Fruit fly (Drosophila melanogaster) whole organism, prepupa: ENCODE results near the gene sit.

ENCODE experiments used
- Blimp-1 ChIP-seq: fragments of 200-800 bp; sonication (Bioruptor generic); optimal IDR thresholded peaks from 3 replicates; lab custom pipeline; 2017; ENCODE audit warnings: missing biosample characterization, missing genetic modification characterization, mild to moderate bottlenecking, moderate library complexity, missing genetic modification reagents
- CG10631 ChIP-seq: fragments of 200-800 bp; sonication (Bioruptor generic); optimal IDR thresholded peaks from 2 replicates; lab custom pipeline; 2016; ENCODE audit warnings: missing biosample characterization, missing genetic modification characterization
- CG10669 ChIP-seq: fragments of 200-800 bp; sonication (Bioruptor generic); optimal IDR thresholded peaks from 3 replicates; lab custom pipeline; 2018; ENCODE audit warnings: missing biosample characterization, mild to moderate bottlenecking, missing genetic modification characterization, moderate library complexity
- CG1621 ChIP-seq: fragments of 200-800 bp; sonication (Bioruptor generic); optimal IDR thresholded peaks from 3 replicates; lab custom pipeline; 2018; ENCODE audit warnings: missing biosample characterization, mild to moderate bottlenecking, missing genetic modification characterization
- CG16779 ChIP-seq: fragments of 200-800 bp; sonication (Bioruptor generic); optimal IDR thresholded peaks from 3 replicates; lab custom pipeline; 2017; ENCODE audit warnings: missing biosample characterization, mild to moderate bottlenecking, missing genetic modification characterization
- CG3032 ChIP-seq: fragments of 200-800 bp; optimal IDR thresholded peaks from 2 replicates; lab custom pipeline; 2019; ENCODE audit warnings: missing biosample characterization, mild to moderate bottlenecking, missing genetic modification characterization, moderate library complexity
- CG32006 ChIP-seq: fragments of 200-800 bp; sonication (Bioruptor generic); optimal IDR thresholded peaks from 3 replicates; lab custom pipeline; 2017; ENCODE audit warnings: missing biosample characterization, mild to moderate bottlenecking, missing genetic modification characterization
- CG34406 ChIP-seq: fragments of 200-800 bp; sonication (Bioruptor generic); optimal IDR thresholded peaks from 3 replicates; lab custom pipeline; 2016; ENCODE audit warnings: missing biosample characterization, missing genetic modification characterization
- CG3919 ChIP-seq: fragments of 200-800 bp; sonication (Bioruptor generic); optimal IDR thresholded peaks from 3 replicates; lab custom pipeline; 2016; ENCODE audit warnings: missing biosample characterization, missing genetic modification characterization
- CG4318 ChIP-seq: fragments of 200-800 bp; sonication (Bioruptor generic); optimal IDR thresholded peaks from 3 replicates; lab custom pipeline; 2017; ENCODE audit warnings: missing biosample characterization, mild to moderate bottlenecking, missing genetic modification characterization
- CG6163 ChIP-seq: fragments of 200-800 bp; sonication (Bioruptor generic); IDR thresholded peaks from 3 replicates; pipeline ENCODE4 v1.3.6; 2022; ENCODE audit warnings: missing biosample characterization, missing genetic modification characterization
- CG6276 ChIP-seq: fragments of 200-800 bp; sonication (Bioruptor generic); optimal IDR thresholded peaks from 2 replicates; lab custom pipeline; 2017; ENCODE audit warnings: missing biosample characterization, mild to moderate bottlenecking, missing genetic modification characterization
- CG6792 ChIP-seq: fragments of 200-800 bp; sonication (Bioruptor generic); optimal IDR thresholded peaks from 3 replicates; lab custom pipeline; 2016; ENCODE audit warnings: missing biosample characterization, missing genetic modification characterization
- CG6854 ChIP-seq: fragments of 200-800 bp; sonication (Bioruptor generic); optimal IDR thresholded peaks from 2 replicates; lab custom pipeline; 2017; ENCODE audit warnings: missing biosample characterization, mild to moderate bottlenecking, missing genetic modification characterization
- CG7368 ChIP-seq: fragments of 200-800 bp; sonication (Bioruptor generic); optimal IDR thresholded peaks from 3 replicates; lab custom pipeline; 2016; ENCODE audit warnings: missing biosample characterization, missing genetic modification characterization
- CG8119 ChIP-seq: fragments of 200-800 bp; sonication (Bioruptor generic); IDR thresholded peaks from 3 replicates; pipeline ENCODE4 v1.3.6; 2022; ENCODE audit warnings: missing biosample characterization, missing genetic modification characterization
- CG8632 ChIP-seq: fragments of 200-800 bp; sonication (Bioruptor generic); optimal IDR thresholded peaks from 3 replicates; lab custom pipeline; 2016; ENCODE audit warnings: missing biosample characterization, missing genetic modification characterization
- CG9139 ChIP-seq: fragments of 200-800 bp; sonication (Bioruptor generic); optimal IDR thresholded peaks from 3 replicates; lab custom pipeline; 2017; ENCODE audit warnings: missing biosample characterization, mild to moderate bottlenecking, missing genetic modification characterization
- Eip75B ChIP-seq: fragments of 200-800 bp; sonication (Bioruptor generic); optimal IDR thresholded peaks from 3 replicates; lab custom pipeline; 2016; ENCODE audit warnings: missing biosample characterization, missing genetic modification characterization
- Eip78C ChIP-seq: fragments of 200-800 bp; sonication (Bioruptor generic); peaks from one replicate; lab custom pipeline; 2016; ENCODE audit warnings: missing biosample characterization, missing genetic modification characterization
- Eip93F ChIP-seq: fragments of 200-800 bp; sonication (Bioruptor generic); optimal IDR thresholded peaks from 2 replicates; lab custom pipeline; 2016; ENCODE audit warnings: missing biosample characterization, mild to moderate bottlenecking, missing genetic modification characterization
- Ets21C ChIP-seq: fragments of 200-800 bp; sonication (Bioruptor generic); optimal IDR thresholded peaks from 3 replicates; lab custom pipeline; 2016; ENCODE audit warnings: missing biosample characterization, missing genetic modification characterization
- Ets96B ChIP-seq: fragments of 200-800 bp; optimal IDR thresholded peaks from 2 replicates; lab custom pipeline; 2019; ENCODE audit warnings: missing biosample characterization, mild to moderate bottlenecking, missing genetic modification characterization, moderate library complexity
- Gug ChIP-seq: fragments of 200-800 bp; sonication (Bioruptor generic); IDR thresholded peaks from 2 replicates; pipeline ENCODE4 v1.3.6; 2022; ENCODE audit warnings: missing biosample characterization, missing genetic modification characterization
- Hr38 ChIP-seq: sonication (Bioruptor generic); optimal IDR thresholded peaks from 2 replicates; lab custom pipeline; 2016; ENCODE audit warnings: missing biosample characterization, missing genetic modification characterization
- Hr4 ChIP-seq: fragments of 200-800 bp; sonication (Bioruptor generic); optimal IDR thresholded peaks from 3 replicates; lab custom pipeline; 2016; ENCODE audit warnings: missing biosample characterization, missing genetic modification characterization
- Lpt ChIP-seq: fragments of 200-800 bp; sonication (Bioruptor generic); optimal IDR thresholded peaks from 3 replicates; lab custom pipeline; 2016; ENCODE audit warnings: missing biosample characterization, missing genetic modification characterization
- Met ChIP-seq: fragments of 200-800 bp; sonication (Bioruptor generic); optimal IDR thresholded peaks from 3 replicates; lab custom pipeline; 2016; ENCODE audit warnings: missing biosample characterization, missing genetic modification characterization
- OdsH ChIP-seq: fragments of 200-800 bp; sonication (Bioruptor generic); optimal IDR thresholded peaks from 3 replicates; lab custom pipeline; 2016; ENCODE audit warnings: missing biosample characterization, missing genetic modification characterization
- Sox14 ChIP-seq: fragments of 200-800 bp; sonication (Bioruptor generic); optimal IDR thresholded peaks from 3 replicates; lab custom pipeline; 2016; ENCODE audit warnings: missing biosample characterization, missing genetic modification characterization
- Sox15 ChIP-seq: fragments of 200-800 bp; sonication (Bioruptor generic); optimal IDR thresholded peaks from 3 replicates; lab custom pipeline; 2016; ENCODE audit warnings: missing biosample characterization, missing genetic modification characterization
- achi ChIP-seq: fragments of 200-800 bp; sonication (Bioruptor generic); optimal IDR thresholded peaks from 3 replicates; lab custom pipeline; 2016; ENCODE audit warnings: missing biosample characterization, missing genetic modification characterization
- acj6 ChIP-seq: fragments of 200-800 bp; sonication (Bioruptor generic); optimal IDR thresholded peaks from 3 replicates; lab custom pipeline; 2016; ENCODE audit warnings: missing biosample characterization, missing genetic modification characterization
- cyc ChIP-seq: fragments of 200-800 bp; sonication (Bioruptor generic); optimal IDR thresholded peaks from 3 replicates; lab custom pipeline; 2016; ENCODE audit warnings: missing biosample characterization, missing genetic modification characterization
- dac ChIP-seq: fragments of 200-800 bp; sonication (Bioruptor generic); optimal IDR thresholded peaks from 2 replicates; lab custom pipeline; 2017; ENCODE audit warnings: missing biosample characterization, mild to moderate bottlenecking, missing genetic modification characterization
- esn ChIP-seq: fragments of 200-800 bp; sonication (Bioruptor generic); optimal IDR thresholded peaks from 2 replicates; lab custom pipeline; 2016; ENCODE audit warnings: missing biosample characterization, mild to moderate bottlenecking, missing genetic modification characterization, moderate library complexity
- fd59A ChIP-seq: fragments of 200-800 bp; sonication (Bioruptor generic); optimal IDR thresholded peaks from 2 replicates; lab custom pipeline; 2017; ENCODE audit warnings: missing biosample characterization, mild to moderate bottlenecking, missing genetic modification characterization, missing genetic modification reagents
- fkh ChIP-seq: fragments of 200-800 bp; sonication (Bioruptor generic); optimal IDR thresholded peaks from 3 replicates; lab custom pipeline; 2017; ENCODE audit warnings: missing biosample characterization, mild to moderate bottlenecking, missing genetic modification characterization, moderate library complexity
- lz ChIP-seq: fragments of 200-800 bp; sonication (Bioruptor generic); optimal IDR thresholded peaks from 3 replicates; lab custom pipeline; 2016; ENCODE audit warnings: missing biosample characterization, missing genetic modification characterization
- pdm3 ChIP-seq: fragments of 200-800 bp; sonication (Bioruptor generic); optimal IDR thresholded peaks from 3 replicates; lab custom pipeline; 2016; ENCODE audit warnings: missing biosample characterization, missing genetic modification characterization
- salr ChIP-seq, 2 experiments: fragments of 200-800 bp; sonication (Bioruptor generic); optimal IDR thresholded peaks; 3 replicates each; lab custom pipeline; 2016 to 2018; ENCODE audit warnings: missing biosample characterization in 2 of 2, missing genetic modification characterization in 2 of 2, mild to moderate bottlenecking in 1 of 2
- ss ChIP-seq, 2 experiments: fragments of 200-800 bp; sonication (Bioruptor generic); optimal IDR thresholded peaks; 2 replicates in 1 of 2; 3 replicates in 1 of 2; lab custom pipeline; 2017 to 2018; ENCODE audit warnings: mild to moderate bottlenecking in 2 of 2, missing biosample characterization in 2 of 2, missing genetic modification characterization in 2 of 2, moderate library complexity in 1 of 2
- svp ChIP-seq: fragments of 200-800 bp; sonication (Bioruptor generic); peaks from one replicate; lab custom pipeline; 2016; ENCODE audit warnings: missing biosample characterization, missing genetic modification characterization
- topi ChIP-seq: fragments of 200-800 bp; sonication (Bioruptor generic); optimal IDR thresholded peaks from 3 replicates; lab custom pipeline; 2016; ENCODE audit warnings: missing biosample characterization, missing genetic modification characterization
- vri ChIP-seq: fragments of 200-800 bp; sonication (Bioruptor generic); optimal IDR thresholded peaks from 3 replicates; lab custom pipeline; 2016; ENCODE audit warnings: missing biosample characterization, mild to moderate bottlenecking, missing genetic modification characterization

The sit gene

dm6 chr3R:22597344-22597954, 35.1 kb upstream of the sit start (continued):
- TF ChIP-seq CG8632 (GFP tag; lab: Kevin White, UChicago) (no peak), CG16779 (tag; lab: Kevin White, UChicago) (peak; percentile 40), CG6276 (no peak), CG6163 (peak; percentile 91), OdsH (GFP tag; lab: Kevin White, UChicago) (no peak), CG7368 (GFP tag; lab: Kevin White, UChicago) (peak; percentile 37), CG10631 (GFP tag; lab: Kevin White, UChicago) (no peak), Sox15 (no peak)

- TF ChIP-seq lz (GFP tag; lab: Kevin White, UChicago): no peak
- TF ChIP-seq fkh: peak; percentile 95
- TF ChIP-seq, all 60 proteins: peak for 1
Measured at dm6 chr3R:22596450-22596849, 34.1 kb upstream of the sit start.

DNA sequence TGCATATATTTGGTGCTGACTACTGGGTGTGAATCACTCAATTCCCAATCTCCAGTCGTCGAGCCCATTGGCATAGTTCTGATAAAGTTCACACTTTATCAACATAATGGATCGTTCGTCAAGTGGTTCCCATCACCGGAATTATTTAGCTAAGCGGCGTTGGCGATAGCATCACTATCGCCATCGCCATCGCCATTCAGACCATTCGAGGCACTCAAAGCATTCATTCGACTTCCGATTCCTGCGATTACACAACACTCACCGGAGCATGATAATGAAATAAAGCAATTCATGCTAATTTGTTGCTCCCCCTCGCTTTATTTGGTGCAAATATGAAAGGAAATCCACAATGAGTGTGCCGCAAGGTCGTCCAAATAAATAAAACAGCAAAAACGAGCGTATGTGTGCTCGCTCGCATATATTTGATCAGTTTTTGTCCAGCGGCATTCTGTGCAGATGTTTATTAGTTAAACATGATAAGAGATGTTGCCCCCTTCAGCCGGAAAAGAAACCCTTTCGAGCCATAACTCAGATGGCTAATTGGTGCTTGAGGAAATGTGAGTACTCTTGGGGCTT, 33.0 kb upstream of the sit start:
- TF ChIP-seq Blimp-1 (GFP tag; lab: Kevin White, UChicago): no peak
- TF ChIP-seq fd59A (GFP tag; lab: Kevin White, UChicago): no peak
- TF ChIP-seq svp (GFP tag; lab: Kevin White, UChicago): no peak
- TF ChIP-seq CG16779 (tag; lab: Kevin White, UChicago): no peak
- peak; percentile 51 for TF ChIP-seq vri
- no peak for TF ChIP-seq Lpt (GFP tag; lab: Kevin White, UChicago)
- no peak for TF ChIP-seq achi
- no peak for TF ChIP-seq CG6854 (GFP tag; lab: Kevin White, UChicago)
- no peak for TF ChIP-seq Sox14
- no peak for TF ChIP-seq CG32006 (GFP tag; lab: Kevin White, UChicago)
- peak; percentile 31 for TF ChIP-seq Eip78C (GFP tag; lab: Kevin White, UChicago)
- TF ChIP-seq fkh: peak; percentile 32

DNA sequence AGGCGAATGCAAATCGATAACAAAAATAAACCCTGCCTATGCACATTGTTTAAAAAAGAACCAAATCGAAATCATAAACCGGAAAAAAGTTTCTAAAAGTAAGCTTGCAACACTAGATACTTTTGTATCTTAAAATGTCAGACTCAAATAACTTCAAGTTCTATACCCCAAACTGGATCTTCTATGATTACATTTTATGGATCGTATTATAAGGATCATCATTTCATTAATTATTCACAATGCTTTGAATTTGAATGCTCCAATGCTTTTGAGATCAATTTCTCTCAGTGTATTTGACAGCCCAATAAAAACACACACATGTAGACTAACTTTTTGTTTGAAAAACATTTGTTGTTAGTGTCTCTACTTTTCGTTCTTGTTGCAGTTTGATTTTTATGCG, 31.9 kb upstream of the sit start:
- peak; percentile 76 for TF ChIP-seq Hr4 (GFP tag; lab: Kevin White, UChicago)
- TF ChIP-seq esn (GFP tag; lab: Kevin White, UChicago): no peak
- TF ChIP-seq Eip78C (GFP tag; lab: Kevin White, UChicago): peak; percentile 63
- peak; percentile 76 for TF ChIP-seq CG6276
- no peak for TF ChIP-seq ss (GFP tag; optimal IDR thresholded peaks at IDR 0.05; lab: Kevin White, UChicago)
- peak; percentile 26 for TF ChIP-seq pdm3 (GFP tag; lab: Kevin White, UChicago)
- peak; percentile 23 for TF ChIP-seq dac (GFP tag; lab: Kevin White, UChicago)
- no peak for TF ChIP-seq Met (GFP tag; lab: Kevin White, UChicago)
- TF ChIP-seq fd59A (GFP tag; lab: Kevin White, UChicago): no peak
- TF ChIP-seq CG34406 (GFP tag; lab: Kevin White, UChicago): no peak
- no peak for TF ChIP-seq topi (GFP tag; lab: Kevin White, UChicago)
- TF ChIP-seq lz (GFP tag; lab: Kevin White, UChicago): no peak
- no peak for TF ChIP-seq cyc
- no peak for TF ChIP-seq Eip75B
- TF ChIP-seq salr (GFP tag; optimal IDR thresholded peaks at IDR 0.05; lab: Kevin White, UChicago): peak in 1 of 2 experiments; percentile 63
- no peak for TF ChIP-seq CG6792 (GFP tag; lab: Kevin White, UChicago)
- TF ChIP-seq CG4318: peak; percentile 66
- TF ChIP-seq Blimp-1 (GFP tag; lab: Kevin White, UChicago): no peak
- no peak for TF ChIP-seq Gug (GFP tag; lab: Robert Waterston, UW)
- no peak for TF ChIP-seq Ets21C (GFP tag; lab: Kevin White, UChicago)
- TF ChIP-seq CG10669 (GFP tag; lab: Kevin White, UChicago): no peak
- no peak for TF ChIP-seq Eip93F
- peak; percentile 70 for TF ChIP-seq CG8119 (GFP tag; lab: Robert Waterston, UW)
- no peak for TF ChIP-seq CG9139 (GFP tag; lab: Kevin White, UChicago)
- TF ChIP-seq svp (GFP tag; lab: Kevin White, UChicago): no peak
- TF ChIP-seq CG6163: no peak
- no peak for TF ChIP-seq CG1621
- TF ChIP-seq Hr38 (GFP tag; lab: Kevin White, UChicago): no peak
- no peak for TF ChIP-seq acj6 (GFP tag; lab: Kevin White, UChicago)
- TF ChIP-seq CG3919 (GFP tag; lab: Kevin White, UChicago): peak; percentile 7
- TF ChIP-seq CG6854 (GFP tag; lab: Kevin White, UChicago): no peak
- TF ChIP-seq CG3032 (tag; lab: Kevin White, UChicago): no peak
- TF ChIP-seq CG8632 (GFP tag; lab: Kevin White, UChicago): no peak
- peak; percentile 35 for TF ChIP-seq Lpt (GFP tag; lab: Kevin White, UChicago)
- TF ChIP-seq Ets96B (tag; lab: Kevin White, UChicago): no peak
